Fruit fly (Drosophila melanogaster): ENCODE data around the gene CG14969.

dm6 chr3L:3307593-3307992 is 27.2 kb downstream of the CG14969 start:
- TF ChIP-seq EcR (GFP tag; optimal IDR thresholded peaks at IDR 0.05) = no peak
- no peak for TF ChIP-seq usp (GFP tag; optimal IDR thresholded peaks at IDR 0.05)
- TF ChIP-seq psq (optimal IDR thresholded peaks at IDR 0.05) = no peak
- TF ChIP-seq Dll (optimal IDR thresholded peaks at IDR 0.05) = no peak
- TF ChIP-seq CG8478 (optimal IDR thresholded peaks at IDR 0.05) = no peak
- TF ChIP-seq pan (optimal IDR thresholded peaks at IDR 0.05) = no peak
